Worm (Caenorhabditis elegans): ENCODE measurements around the gene T19H12.6.

T19H12.6 gene

DNA sequence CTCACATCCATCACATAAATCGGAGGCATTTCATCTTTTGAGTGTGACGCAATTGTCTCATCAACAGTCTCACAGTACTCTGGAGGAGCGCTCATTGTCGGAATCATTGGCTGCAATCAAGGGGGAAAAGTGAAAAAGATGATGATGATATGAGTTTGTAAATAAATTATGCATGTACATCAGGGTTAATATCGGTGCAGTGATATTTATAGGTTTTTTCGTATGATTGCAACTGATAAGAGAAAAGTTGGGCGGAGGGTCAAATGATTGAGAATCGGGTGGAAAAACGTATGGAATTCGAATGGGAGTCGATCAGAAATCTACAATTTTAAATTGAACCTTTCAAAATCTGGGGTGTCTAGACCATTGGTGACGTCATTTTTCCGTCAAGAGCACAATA, 37.4 kb upstream of the T19H12.6 start, which contains the start of gene H23N18.6:
Gene H23N18.6 (minus strand): TSS at position 201 of the 400 bp plus-strand sequence.
- TF ChIP-seq pqm-1 (tag; optimal IDR thresholded peaks at IDR 0.05) (peak; percentile 77), nhr-28 (tag; optimal IDR thresholded peaks at IDR 0.05) (peak; percentile 69), Y105C5A.15 (GFP tag; IDR thresholded peaks at IDR 0.05) (no peak), lin-38 (GFP tag; IDR thresholded peaks at IDR 0.05) (no peak), aha-1 (tag) (peak; percentile 4), dmd-6 (GFP tag; IDR thresholded peaks at IDR 0.05) (0 out of 2 replicates have a peak, but pooled peaks have one; percentile 9), hlh-11 (tag; optimal IDR thresholded peaks at IDR 0.05) (peak; percentile 28), php-3 (GFP tag; IDR thresholded peaks at IDR 0.05) (peak; percentile 48; the same call in 1 of the 2 replicates)

DNA sequence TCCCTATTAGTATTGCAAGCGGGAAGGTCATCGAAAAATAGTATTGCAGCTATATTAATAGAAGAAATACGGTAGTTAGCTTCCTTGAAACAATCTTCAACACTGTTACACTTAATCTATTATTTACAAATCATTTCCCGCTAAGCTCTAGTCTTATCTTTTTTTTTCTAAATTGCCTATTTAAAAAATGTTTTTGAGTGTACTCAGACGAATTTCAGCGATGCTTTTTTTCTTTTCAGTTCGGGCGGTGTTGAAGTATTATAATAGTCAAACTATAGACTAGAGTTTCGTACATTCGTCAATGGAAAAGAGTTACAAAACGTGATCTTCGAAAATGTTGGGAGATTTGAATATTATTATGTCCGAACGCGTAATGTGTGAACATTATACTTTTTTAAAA, 36.4 kb upstream of the T19H12.6 start:
- TF ChIP-seq lin-15B (tag; optimal IDR thresholded peaks at IDR 0.05) (no peak), R02D3.7 (tag; optimal IDR thresholded peaks at IDR 0.05) (no peak), zip-2 (tag; optimal IDR thresholded peaks at IDR 0.05) (no peak), spr-1 (tag; optimal IDR thresholded peaks at IDR 0.05) (no peak), daf-16 (GFP tag; optimal IDR thresholded peaks at IDR 0.05) (no peak), daf-16 (tag; optimal IDR thresholded peaks at IDR 0.05) (no peak), F26F4.8 (GFP tag; conservative IDR thresholded peaks at IDR 0.05) (no peak), gei-8 (GFP tag; optimal IDR thresholded peaks at IDR 0.05) (no peak), vab-7 (GFP tag; IDR thresholded peaks at IDR 0.05) (no peak), lir-3 (tag; optimal IDR thresholded peaks at IDR 0.05) (no peak), aly-2 (tag; optimal IDR thresholded peaks at IDR 0.05) (no peak), dpl-1 (GFP tag; optimal IDR thresholded peaks at IDR 0.05) (no peak), T26A8.4 (GFP tag; IDR thresholded peaks at IDR 0.05) (no peak), spr-3 (GFP tag; optimal IDR thresholded peaks at IDR 0.05) (no peak), ceh-44 (GFP tag; IDR thresholded peaks at IDR 0.05) (no peak), aha-1 (tag) (no peak), skn-1 (tag; optimal IDR thresholded peaks at IDR 0.05) (no peak), F10B5.3 (tag; optimal IDR thresholded peaks at IDR 0.05) (no peak), saeg-2 (GFP tag; IDR thresholded peaks at IDR 0.05) (no peak), nhr-25 (tag; optimal IDR thresholded peaks at IDR 0.05; ENCODE audit: borderline replicate concordance, insufficient read depth) (no peak)

DNA sequence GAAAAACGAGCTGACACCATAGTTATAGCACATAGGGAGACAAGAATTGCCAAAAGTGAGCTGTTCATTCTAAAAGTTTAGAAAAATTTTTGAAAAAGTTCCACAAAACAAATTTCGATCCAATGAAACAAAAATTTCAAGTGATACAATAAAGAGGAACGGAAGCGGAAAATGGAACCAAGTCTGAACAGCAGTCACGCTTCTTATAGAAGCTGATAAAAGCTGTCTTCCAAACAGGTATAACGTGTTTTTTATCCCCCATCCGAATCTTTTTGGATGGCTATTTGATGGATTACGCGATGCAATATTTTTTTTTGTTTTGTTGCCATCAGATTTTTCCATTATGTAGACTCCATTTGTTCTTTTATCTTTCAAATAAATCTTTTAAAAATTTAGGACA, 34.8 kb upstream of the T19H12.6 start, which contains the start of gene H23N18.5:
Gene H23N18.5 (minus strand): TSS at position 69 of the 400 bp plus-strand sequence.
- TF ChIP-seq nhr-48 (tag; optimal IDR thresholded peaks at IDR 0.05) (peak; percentile 19), aha-1 (tag) (peak; percentile 32), hlh-11 (tag; optimal IDR thresholded peaks at IDR 0.05) (peak; percentile 16), attf-4 (tag; optimal IDR thresholded peaks at IDR 0.05) (no peak), nhr-237 (tag; optimal IDR thresholded peaks at IDR 0.05) (no peak), F49E8.2 (tag; optimal IDR thresholded peaks at IDR 0.05; ENCODE audit: borderline replicate concordance) (no peak), mdt-29 (GFP tag; IDR thresholded peaks at IDR 0.05) (no peak), mdl-1 (tag; optimal IDR thresholded peaks at IDR 0.05) (peak in 1 of 2 experiments; percentile 33), nhr-28 (tag; optimal IDR thresholded peaks at IDR 0.05) (peak; percentile 43)

DNA sequence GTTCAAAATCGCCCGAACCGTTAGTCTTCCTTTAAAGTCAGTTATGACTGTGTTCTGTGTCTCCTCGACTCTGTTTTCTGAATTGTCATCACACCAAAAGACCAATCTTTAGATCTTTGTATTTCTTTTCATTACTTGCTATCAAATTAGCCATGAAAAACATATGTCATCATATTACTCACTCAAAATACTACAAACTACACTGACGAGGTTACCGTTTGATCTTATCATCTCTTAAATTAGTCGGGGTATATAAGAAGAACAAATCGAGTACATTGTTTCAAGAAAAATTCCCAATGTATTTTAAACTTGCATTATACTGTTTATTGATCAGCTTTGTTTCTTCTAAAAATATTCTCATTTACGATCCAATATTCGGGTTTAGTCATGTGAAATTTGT, 31.1 kb upstream of the T19H12.6 start, which contains the start of gene ugt-13:
Gene ugt-13 (plus strand): TSS at position 294 of the 400 bp plus-strand sequence.
- no peak for TF ChIP-seq dmd-6 (GFP tag; IDR thresholded peaks at IDR 0.05)
- TF ChIP-seq Y48G9A.11 (GFP tag; IDR thresholded peaks at IDR 0.05) = no peak
- TF ChIP-seq dmd-9 (GFP tag; IDR thresholded peaks at IDR 0.05) = no peak
- TF ChIP-seq mep-1 (tag; optimal IDR thresholded peaks at IDR 0.05) = peak; percentile 61
- TF ChIP-seq ama-1 (optimal IDR thresholded peaks at IDR 0.05) = no peak
- no peak for TF ChIP-seq nhr-77 (tag; optimal IDR thresholded peaks at IDR 0.05)
- TF ChIP-seq zip-11 (GFP tag; IDR thresholded peaks at IDR 0.05) = no peak
- TF ChIP-seq hmg-1.1 (GFP tag; IDR thresholded peaks at IDR 0.05) = no peak
- no peak for TF ChIP-seq jun-1 (tag; optimal IDR thresholded peaks at IDR 0.05)
- no peak for TF ChIP-seq fkh-10 (GFP tag; optimal IDR thresholded peaks at IDR 0.05)
- no peak for TF ChIP-seq Y105C5A.15 (GFP tag; IDR thresholded peaks at IDR 0.05)
- TF ChIP-seq F44E2.7 (GFP tag; IDR thresholded peaks at IDR 0.05) = no peak
- TF ChIP-seq nhr-10 (tag; optimal IDR thresholded peaks at IDR 0.05) = no peak
- TF ChIP-seq tag-97 (GFP tag; IDR thresholded peaks at IDR 0.05) = no peak
- no peak for TF ChIP-seq aly-2 (tag; optimal IDR thresholded peaks at IDR 0.05)
- no peak for TF ChIP-seq unc-39 (tag; optimal IDR thresholded peaks at IDR 0.05)
- no peak for TF ChIP-seq mxl-3 (GFP tag; optimal IDR thresholded peaks at IDR 0.05)
- no peak for TF ChIP-seq sdz-12 (GFP tag; optimal IDR thresholded peaks at IDR 0.05)
- TF ChIP-seq set-16 (GFP tag; IDR thresholded peaks at IDR 0.05) = no peak
- TF ChIP-seq ceh-62 (tag; optimal IDR thresholded peaks at IDR 0.05) = no peak
